Worm (Caenorhabditis elegans) whole organism, young adult: ENCODE results near the gene F20D12.12.

Experiments
- B0035.1 ChIP-seq: sonication (generic microtip); optimal IDR thresholded peaks from 2 replicates; lab custom pipeline; 2016; ENCODE audit warnings: missing genetic modification characterization, mild to moderate bottlenecking, missing compliant biosample characterization, missing genotype, missing genetic modification reagents
- C17E4.6 ChIP-seq: fragments of 200-800 bp; sonication (Bioruptor generic); IDR thresholded peaks from 2 replicates; pipeline ENCODE4 v1.3.6; 2022; ENCODE audit warnings: missing genetic modification reagents, missing genetic modification characterization, missing compliant biosample characterization
- D2030.7 ChIP-seq: fragments of 200-800 bp; sonication (Bioruptor generic); IDR thresholded peaks from 2 replicates; pipeline ENCODE4 v1.3.6; 2022; ENCODE audit warnings: missing genetic modification reagents, missing genetic modification characterization, missing compliant biosample characterization
- F49E8.2 ChIP-seq: sonication (generic microtip); optimal IDR thresholded peaks from 3 replicates; lab custom pipeline; 2017; ENCODE audit warnings: missing genetic modification characterization, mild to moderate bottlenecking, missing compliant biosample characterization, antibody characterized with exemption, moderate library complexity; ENCODE audit not compliant: insufficient read depth
- F55B11.4 ChIP-seq: sonication (generic microtip); optimal IDR thresholded peaks from 2 replicates; lab custom pipeline; 2016; ENCODE audit warnings: missing compliant biosample characterization, missing genetic modification characterization, borderline replicate concordance; ENCODE audit not compliant: insufficient read depth
- T07F8.4 ChIP-seq: sonication (generic microtip); optimal IDR thresholded peaks from 2 replicates; lab custom pipeline; 2016; ENCODE audit warnings: mild to moderate bottlenecking, missing genetic modification characterization, moderate library complexity, missing compliant biosample characterization
- Y56A3A.18 ChIP-seq: fragments of 200-800 bp; sonication (Bioruptor generic); IDR thresholded peaks from 2 replicates; pipeline ENCODE4 v1.3.6; 2022; ENCODE audit warnings: missing genetic modification reagents, missing genetic modification characterization, missing compliant biosample characterization
- akir-1 ChIP-seq: fragments of 200-800 bp; sonication (Bioruptor generic); optimal IDR thresholded peaks from 2 replicates; lab custom pipeline; 2018; ENCODE audit warnings: mild to moderate bottlenecking, missing genetic modification characterization, moderate library complexity, missing compliant biosample characterization
- aptf-3 ChIP-seq: fragments of 200-800 bp; sonication (Bioruptor generic); IDR thresholded peaks from 2 replicates; pipeline ENCODE4 v1.3.6; 2022; ENCODE audit warnings: missing genetic modification characterization, missing compliant biosample characterization
- attf-3 ChIP-seq: fragments of 200-800 bp; sonication (Bioruptor generic); conservative IDR thresholded peaks from 2 replicates; pipeline ENCODE4 v1.3.6; 2022; ENCODE audit warnings: missing genetic modification reagents, missing genetic modification characterization, missing compliant biosample characterization
- bed-2 ChIP-seq: fragments of 200-800 bp; sonication (Bioruptor generic); IDR thresholded peaks from 2 replicates; pipeline ENCODE4 v1.3.6; 2022; ENCODE audit warnings: missing genetic modification reagents, missing genetic modification characterization, missing compliant biosample characterization
- ccch-3 ChIP-seq: fragments of 200-800 bp; sonication (Bioruptor generic); optimal IDR thresholded peaks from 2 replicates; lab custom pipeline; 2018; ENCODE audit warnings: mild to moderate bottlenecking, missing genetic modification characterization, missing compliant biosample characterization
- cebp-2 ChIP-seq: fragments of 200-800 bp; sonication (Bioruptor generic); IDR thresholded peaks from 2 replicates; pipeline ENCODE4 v1.3.6; 2022; ENCODE audit warnings: missing genetic modification characterization, missing compliant biosample characterization
- ceh-100 ChIP-seq: fragments of 200-800 bp; sonication (Bioruptor generic); IDR thresholded peaks from 2 replicates; pipeline ENCODE4 v1.3.6; 2022; ENCODE audit warnings: missing genetic modification reagents, missing genetic modification characterization, missing compliant biosample characterization
- ceh-27 ChIP-seq: fragments of 200-800 bp; sonication (Bioruptor generic); optimal IDR thresholded peaks from 2 replicates; lab custom pipeline; 2018; ENCODE audit warnings: mild to moderate bottlenecking, missing genetic modification characterization, moderate library complexity, missing compliant biosample characterization
- ceh-40 ChIP-seq: fragments of 200-800 bp; sonication (Bioruptor generic); IDR thresholded peaks from 2 replicates; pipeline ENCODE4 v1.3.6; 2022; ENCODE audit warnings: missing genetic modification characterization, missing compliant biosample characterization
- ceh-58 ChIP-seq: fragments of 200-800 bp; sonication (Bioruptor generic); IDR thresholded peaks from 2 replicates; pipeline ENCODE4 v1.3.6; 2022; ENCODE audit warnings: missing genetic modification characterization, missing compliant biosample characterization
- chd-7 ChIP-seq: sonication (generic microtip); optimal IDR thresholded peaks from 2 replicates; lab custom pipeline; 2016; ENCODE audit warnings: mild to moderate bottlenecking, missing genetic modification characterization, moderate library complexity, missing compliant biosample characterization
- die-1 ChIP-seq: sonication (generic microtip); optimal IDR thresholded peaks from 2 replicates; lab custom pipeline; 2016; ENCODE audit warnings: missing genotype, mild to moderate bottlenecking, missing genetic modification characterization, missing compliant biosample characterization
- egl-18 ChIP-seq: fragments of 200-800 bp; sonication (Bioruptor generic); IDR thresholded peaks from 2 replicates; pipeline ENCODE4 v1.3.6; 2022; ENCODE audit warnings: missing genetic modification reagents, missing genetic modification characterization, missing compliant biosample characterization
- ekl-4 ChIP-seq: fragments of 200-800 bp; sonication (Bioruptor generic); IDR thresholded peaks from 2 replicates; pipeline ENCODE4 v1.3.6; 2022; ENCODE audit warnings: missing genetic modification reagents, missing genetic modification characterization, missing compliant biosample characterization
- hlh-12 ChIP-seq: sonication (generic microtip); optimal IDR thresholded peaks from 2 replicates; lab custom pipeline; 2016; ENCODE audit warnings: missing genetic modification characterization, missing compliant biosample characterization
- hsf-1 ChIP-seq: fragments of 200-800 bp; sonication (Bioruptor generic); IDR thresholded peaks from 2 replicates; pipeline ENCODE4 v1.3.6; 2022; ENCODE audit warnings: missing genetic modification reagents, missing genetic modification characterization, missing compliant biosample characterization
- lir-1 ChIP-seq: fragments of 200-800 bp; sonication (Bioruptor generic); conservative IDR thresholded peaks from 2 replicates; pipeline ENCODE4 v1.3.6; 2022; ENCODE audit warnings: missing genetic modification reagents, missing genetic modification characterization, missing compliant biosample characterization
- madf-3 ChIP-seq: fragments of 200-800 bp; sonication (Bioruptor generic); IDR thresholded peaks from 2 replicates; pipeline ENCODE4 v1.3.6; 2022; ENCODE audit warnings: missing genetic modification reagents, missing genetic modification characterization, missing compliant biosample characterization
- madf-6 ChIP-seq: fragments of 200-800 bp; sonication (Bioruptor generic); IDR thresholded peaks from 2 replicates; pipeline ENCODE4 v1.3.6; 2022; ENCODE audit warnings: missing genetic modification reagents, missing genetic modification characterization, missing compliant biosample characterization
- mxl-1 ChIP-seq: sonication (generic microtip); optimal IDR thresholded peaks from 2 replicates; lab custom pipeline; 2016; ENCODE audit warnings: missing genetic modification characterization, missing compliant biosample characterization
- nfya-1 ChIP-seq: sonication (generic microtip); optimal IDR thresholded peaks from 2 replicates; lab custom pipeline; 2017; ENCODE audit warnings: antibody characterized with exemption, missing compliant biosample characterization, missing genetic modification characterization, borderline replicate concordance; ENCODE audit not compliant: insufficient read depth
- nfya-2 ChIP-seq: fragments of 200-800 bp; sonication (Bioruptor generic); IDR thresholded peaks from 2 replicates; pipeline ENCODE4 v1.3.6; 2022; ENCODE audit warnings: missing genetic modification reagents, missing genetic modification characterization, missing compliant biosample characterization
- nhr-120 ChIP-seq: fragments of 200-800 bp; sonication (Bioruptor generic); IDR thresholded peaks from 2 replicates; pipeline ENCODE4 v1.3.6; 2022; ENCODE audit warnings: missing genetic modification characterization, missing compliant biosample characterization
- nhr-27 ChIP-seq: fragments of 200-800 bp; sonication (Bioruptor generic); optimal IDR thresholded peaks from 2 replicates; lab custom pipeline; 2018; ENCODE audit warnings: mild to moderate bottlenecking, missing genetic modification characterization, moderate library complexity, missing compliant biosample characterization
- nhr-90 ChIP-seq: sonication (generic microtip); optimal IDR thresholded peaks from 2 replicates; lab custom pipeline; 2016; ENCODE audit warnings: missing genotype, mild to moderate bottlenecking, missing genetic modification characterization, missing compliant biosample characterization
- rcor-1 ChIP-seq: fragments of 200-800 bp; sonication (Bioruptor generic); IDR thresholded peaks from 2 replicates; pipeline ENCODE4 v1.3.6; 2022; ENCODE audit warnings: missing genetic modification reagents, missing genetic modification characterization, missing compliant biosample characterization
- tlf-1 ChIP-seq: fragments of 200-800 bp; sonication (Bioruptor generic); optimal IDR thresholded peaks from 2 replicates; lab custom pipeline; 2018; ENCODE audit warnings: mild to moderate bottlenecking, missing genetic modification characterization, missing compliant biosample characterization
- xnd-1 ChIP-seq: sonication (generic microtip); optimal IDR thresholded peaks from 2 replicates; lab custom pipeline; 2016; ENCODE audit warnings: missing genotype, missing genetic modification reagents, missing genetic modification characterization, missing compliant biosample characterization
- ztf-25 ChIP-seq: fragments of 200-800 bp; sonication (Bioruptor generic); IDR thresholded peaks from 2 replicates; pipeline ENCODE4 v1.3.6; 2022; ENCODE audit warnings: missing genetic modification reagents, missing genetic modification characterization, missing compliant biosample characterization

The F20D12.12 gene

DNA sequence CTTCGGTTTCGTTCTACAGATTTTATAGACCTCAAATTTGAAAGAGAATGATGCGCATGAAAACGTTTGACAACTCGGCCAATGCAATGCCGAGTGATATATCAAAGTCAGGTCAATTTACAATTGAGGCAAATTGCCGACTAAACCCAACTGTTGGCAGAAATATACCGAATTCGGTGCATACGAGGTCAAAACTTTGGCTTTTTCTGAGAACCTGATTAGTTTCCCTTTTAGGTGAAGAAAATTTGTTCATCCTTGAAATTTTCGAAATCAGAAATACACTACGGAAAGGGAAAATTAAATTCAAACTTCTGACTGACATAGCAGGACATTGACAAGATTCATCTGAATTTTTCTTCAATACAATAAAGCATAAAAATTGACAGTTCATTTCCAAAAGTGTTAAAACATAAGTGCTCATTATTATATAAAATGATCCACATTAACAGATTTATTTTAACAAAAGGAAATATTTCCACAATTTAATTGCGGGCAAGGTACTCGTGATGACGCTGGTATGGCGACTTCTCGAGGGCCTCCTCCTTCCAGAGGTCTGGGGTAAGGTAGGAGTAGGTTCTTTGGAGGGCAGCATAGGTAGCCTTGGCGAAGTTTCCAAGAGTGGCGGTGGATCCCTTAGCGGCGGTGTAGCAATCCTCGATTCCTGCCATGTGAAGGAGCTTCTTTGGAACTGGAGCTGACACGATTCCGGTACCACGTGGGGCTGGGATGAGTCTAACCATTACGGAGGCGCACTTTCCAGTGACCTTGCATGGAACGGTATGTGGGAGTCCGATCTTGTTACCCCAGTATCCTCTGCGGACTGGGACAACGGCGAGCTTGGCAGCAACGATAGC lies 22.0 kb upstream of the F20D12.12 start (continued):
- TF ChIP-seq nhr-120 (GFP tag; lab: Robert Waterston, UW) (no peak), tlf-1 (peak; percentile 58), ztf-25 (GFP tag; lab: Robert Waterston, UW) (peak; percentile 50; the same call in 1 of the 2 replicates), akir-1 (GFP tag; lab: Kevin White, UChicago) (no peak), nhr-27 (tag; lab: Kevin White, UChicago) (no peak), ccch-3 (GFP tag; lab: Kevin White, UChicago) (no peak), chd-7 (no peak), ceh-100 (GFP tag; lab: Robert Waterston, UW) (peak; percentile 29; the same call in 1 of the 2 replicates), cebp-2 (GFP tag; lab: Robert Waterston, UW) (0 out of 2 replicates have a peak, but pooled peaks have one; percentile 81), nfya-2 (GFP tag; lab: Robert Waterston, UW) (no peak), ceh-27 (GFP tag; lab: Kevin White, UChicago) (no peak), madf-3 (peak; percentile 24; the same call in 1 of the 2 replicates), mxl-1 (tag; lab: Kevin White, UChicago) (no peak), nhr-90 (tag; lab: Kevin White, UChicago) (no peak), die-1 (tag; lab: Kevin White, UChicago) (no peak), B0035.1 (tag; lab: Kevin White, UChicago) (no peak), madf-6 (GFP tag; lab: Robert Waterston, UW) (peak; percentile 62), lir-1 (GFP tag; lab: Robert Waterston, UW) (no peak), F49E8.2 (tag; lab: Kevin White, UChicago) (peak; percentile 47), attf-3 (GFP tag; lab: Robert Waterston, UW) (no peak), ceh-40 (GFP tag; lab: Robert Waterston, UW) (no peak), xnd-1 (tag; lab: Kevin White, UChicago) (peak; percentile 39), bed-2 (GFP tag; lab: Robert Waterston, UW) (no peak), T07F8.4 (no peak), hlh-12 (tag; lab: Kevin White, UChicago) (no peak), ceh-58 (no peak), nfya-1 (tag; lab: Kevin White, UChicago) (no peak), aptf-3 (GFP tag; lab: Robert Waterston, UW) (0 out of 2 replicates have a peak, but pooled peaks have one; percentile 65), D2030.7 (peak; percentile 15), rcor-1 (GFP tag; lab: Robert Waterston, UW) (0 out of 2 replicates have a peak, but pooled peaks have one; percentile 53), F55B11.4 (tag; lab: Kevin White, UChicago) (no peak), ekl-4 (GFP tag; lab: Robert Waterston, UW) (peak; percentile 69), Y56A3A.18 (GFP tag; lab: Robert Waterston, UW) (peak; percentile 68; the same call in 1 of the 2 replicates), egl-18 (no peak), hsf-1 (peak; percentile 64), C17E4.6 (GFP tag; lab: Robert Waterston, UW) (no peak)
- TF ChIP-seq, all 124 proteins: peak for 31
